Fruit fly (Drosophila melanogaster) whole organism, embryonic: Measurements from ENCODE around the gene Ppat-Dpck.

ENCODE experiments used
- BtbVII ChIP-seq: fragments of 200-800 bp; sonication (Bioruptor generic); optimal IDR thresholded peaks from 3 replicates; lab custom pipeline; 2017; ENCODE audit warnings: missing biosample characterization, mild to moderate bottlenecking, missing genetic modification characterization
- CG13424 ChIP-seq: fragments of 200-800 bp; sonication (Bioruptor generic); optimal IDR thresholded peaks from 2 replicates; lab custom pipeline; 2019; ENCODE audit warnings: missing biosample characterization, mild to moderate bottlenecking, missing genetic modification characterization, moderate library complexity
- TFAM ChIP-seq: fragments of 200-800 bp; sonication (Bioruptor generic); optimal IDR thresholded peaks from 2 replicates; lab custom pipeline; 2017; ENCODE audit warnings: missing biosample characterization, missing genetic modification characterization, inconsistent platforms
- ase ChIP-seq: fragments of 200-800 bp; sonication (Bioruptor generic); IDR thresholded peaks from 3 replicates; pipeline ENCODE4 v1.3.6; 2022; ENCODE audit warnings: missing biosample characterization, missing genetic modification characterization
- gt ChIP-seq: fragments of 200-800 bp; sonication (Bioruptor generic); IDR thresholded peaks from 2 replicates; pipeline ENCODE4 v1.3.6; 2022; ENCODE audit warnings: missing biosample characterization, missing genetic modification characterization
- zf30C ChIP-seq: fragments of 200-800 bp; sonication (Bioruptor generic); optimal IDR thresholded peaks from 3 replicates; lab custom pipeline; 2018; ENCODE audit warnings: missing biosample characterization, mild to moderate bottlenecking, missing genetic modification characterization

dm6 chr3L:5789663-5790062 is 21.1 kb upstream of the Ppat-Dpck start:
- TF ChIP-seq BtbVII (GFP tag; lab: Kevin White, UChicago) (no peak), zf30C (GFP tag; lab: Kevin White, UChicago) (no peak), CG13424 (peak; percentile 45), TFAM (GFP tag; lab: Kevin White, UChicago) (no peak), ase (GFP tag; lab: Robert Waterston, UW) (no peak), gt (GFP tag; lab: Robert Waterston, UW) (no peak)
